Worm (Caenorhabditis elegans) whole organism, midembryonic: Measurements from ENCODE around the gene F42G2.5.

Experiments used
- klf-2 ChIP-seq: fragments of 200-800 bp; sonication (Bioruptor generic); conservative IDR thresholded peaks from 2 replicates; pipeline ENCODE4 v1.3.6; 2022; ENCODE audit warnings: missing genetic modification reagents, missing genetic modification characterization, missing compliant biosample characterization
- tab-1 ChIP-seq: fragments of 200-800 bp; sonication (Bioruptor generic); IDR thresholded peaks from 2 replicates; pipeline ENCODE4 v1.3.6; 2022; ENCODE audit warnings: missing genetic modification characterization, missing compliant biosample characterization
- ztf-23 ChIP-seq: fragments of 200-800 bp; sonication (Bioruptor generic); IDR thresholded peaks from 2 replicates; pipeline ENCODE4 v1.3.6; 2022; ENCODE audit warnings: missing genetic modification reagents, missing genetic modification characterization, missing compliant biosample characterization

DNA sequence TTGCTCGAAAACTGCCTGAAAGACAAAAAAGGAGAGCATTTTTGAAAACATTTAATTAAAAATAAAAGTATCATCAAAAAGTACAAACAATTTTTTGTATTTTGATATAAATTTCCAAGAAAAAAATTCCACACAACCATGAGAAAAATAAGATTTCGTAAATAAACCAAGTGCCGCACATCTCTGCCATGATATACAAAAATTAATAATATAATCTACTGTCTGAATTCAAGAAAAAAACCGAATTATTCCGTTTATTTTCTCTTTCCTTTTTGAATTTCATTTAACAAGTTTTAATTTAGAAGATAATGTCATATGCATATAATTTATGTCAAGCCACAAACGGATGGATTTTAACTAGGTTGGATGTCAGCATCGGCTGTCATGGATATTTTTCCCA, 4.1 kb upstream of the F42G2.5 start, which contains the start of gene F42G2.2:
- TF ChIP-seq ztf-23 (no peak), tab-1 (GFP tag; lab: Robert Waterston, UW) (no peak), klf-2 (GFP tag; lab: Robert Waterston, UW) (no peak)
